Fruit fly (Drosophila melanogaster): ENCODE data around the gene CG16989.

- TF ChIP-seq CG8159 (tag; optimal IDR thresholded peaks at IDR 0.05) (no peak), CG8301 (tag; optimal IDR thresholded peaks at IDR 0.05) (no peak), CG17806 (tag; optimal IDR thresholded peaks at IDR 0.05) (no peak), CG4496 (GFP tag; IDR thresholded peaks at IDR 0.05) (no peak), D1 (tag; optimal IDR thresholded peaks at IDR 0.05) (no peak), Pif1B (GFP tag; optimal IDR thresholded peaks at IDR 0.05) (no peak), CG34367 (tag; optimal IDR thresholded peaks at IDR 0.05) (no peak), CG32121 (GFP tag; IDR thresholded peaks at IDR 0.05) (no peak), fd96Ca (GFP tag; IDR thresholded peaks at IDR 0.05) (no peak)
Measured at dm6 chrX:803370-803769, 10.4 kb downstream of the CG16989 start, which contains the start of gene CG13359.
